Worm (Caenorhabditis elegans) whole organism, early embryonic: ENCODE results near the gene F49C12.6.

Experiments used
- F13C5.2 ChIP-seq: sonication (generic microtip); optimal IDR thresholded peaks from 2 replicates; lab custom pipeline; 2017; ENCODE audit warnings: mild to moderate bottlenecking, missing genetic modification characterization, inconsistent platforms, missing compliant biosample characterization
- ama-1 ChIP-seq: fragments of 150-350 bp; optimal IDR thresholded peaks from 2 replicates; lab custom pipeline; 2014
- ceh-13 ChIP-seq: fragments of 200-800 bp; sonication (Bioruptor generic); optimal IDR thresholded peaks from 2 replicates; lab custom pipeline; 2018; ENCODE audit warnings: mild to moderate bottlenecking, missing genetic modification characterization, missing compliant biosample characterization
- flt-1 ChIP-seq: fragments of 200-800 bp; sonication (Bioruptor generic); IDR thresholded peaks from 2 replicates; pipeline ENCODE4 v1.3.6; 2022; ENCODE audit warnings: missing genetic modification characterization, missing compliant biosample characterization
- hmg-4 ChIP-seq: fragments of 200-800 bp; sonication (Bioruptor generic); optimal IDR thresholded peaks from 2 replicates; lab custom pipeline; 2018; ENCODE audit warnings: mild to moderate bottlenecking, missing genetic modification characterization, missing compliant biosample characterization
- hnd-1 ChIP-seq: sonication (generic microtip); optimal IDR thresholded peaks from 2 replicates; lab custom pipeline; 2016; ENCODE audit warnings: missing genetic modification characterization, missing compliant biosample characterization
- pes-1 ChIP-seq: fragments of 200-800 bp; sonication (Bioruptor generic); IDR thresholded peaks from 2 replicates; pipeline ENCODE4 v1.3.6; 2022; ENCODE audit warnings: missing genetic modification reagents, missing genetic modification characterization, missing compliant biosample characterization
- sea-1 ChIP-seq: fragments of 200-800 bp; sonication (Bioruptor generic); conservative IDR thresholded peaks from 2 replicates; pipeline ENCODE4 v1.3.6; 2022; ENCODE audit warnings: missing genetic modification characterization, missing compliant biosample characterization
- tbx-37 ChIP-seq: fragments of 200-800 bp; sonication (Bioruptor generic); conservative IDR thresholded peaks from 2 replicates; pipeline ENCODE4 v1.3.6; 2022; ENCODE audit warnings: missing genetic modification reagents, missing genetic modification characterization, missing compliant biosample characterization
- tra-4 ChIP-seq: sonication (generic microtip); optimal IDR thresholded peaks from 2 replicates; lab custom pipeline; 2017; ENCODE audit warnings: missing genetic modification characterization, missing compliant biosample characterization

ce11 chrIV:9343102-9343599, 34.3 kb upstream of the F49C12.6 start, which contains the start of gene pigc-1:
- TF ChIP-seq ceh-13 (GFP tag; lab: Kevin White, UChicago) = no peak
- no peak for TF ChIP-seq pes-1
- no peak for TF ChIP-seq hmg-4 (GFP tag; lab: Kevin White, UChicago)
- no peak for TF ChIP-seq tbx-37 (GFP tag; lab: Robert Waterston, UW)
- TF ChIP-seq ama-1 (lab: Kevin White, UChicago) = no peak
- no peak for TF ChIP-seq tra-4 (tag; lab: Kevin White, UChicago)
- no peak for TF ChIP-seq flt-1 (GFP tag; lab: Robert Waterston, UW)
- no peak for TF ChIP-seq hnd-1
- no peak for TF ChIP-seq F13C5.2
- no peak for TF ChIP-seq sea-1 (GFP tag; lab: Robert Waterston, UW)
